Worm (Caenorhabditis elegans) whole organism, young adult: ENCODE results near the gene col-83.

Source experiments
- K11D2.4 ChIP-seq: fragments of 200-800 bp; sonication (Bioruptor generic); IDR thresholded peaks from 2 replicates; pipeline ENCODE4 v1.3.6; 2022; ENCODE audit warnings: missing genetic modification reagents, missing genetic modification characterization, missing compliant biosample characterization
- Y53F4B.3 ChIP-seq: fragments of 200-800 bp; sonication (Bioruptor generic); IDR thresholded peaks from 2 replicates; pipeline ENCODE4 v1.3.6; 2022; ENCODE audit warnings: missing genetic modification reagents, missing genetic modification characterization, missing compliant biosample characterization
- Y79H2A.3 ChIP-seq: fragments of 200-800 bp; sonication (Bioruptor generic); conservative IDR thresholded peaks from 2 replicates; pipeline ENCODE4 v1.3.6; 2022; ENCODE audit warnings: missing genetic modification reagents, missing genetic modification characterization, missing compliant biosample characterization
- ceh-100 ChIP-seq: fragments of 200-800 bp; sonication (Bioruptor generic); IDR thresholded peaks from 2 replicates; pipeline ENCODE4 v1.3.6; 2022; ENCODE audit warnings: missing genetic modification reagents, missing genetic modification characterization, missing compliant biosample characterization
- ekl-4 ChIP-seq: fragments of 200-800 bp; sonication (Bioruptor generic); IDR thresholded peaks from 2 replicates; pipeline ENCODE4 v1.3.6; 2022; ENCODE audit warnings: missing genetic modification reagents, missing genetic modification characterization, missing compliant biosample characterization
- him-1 ChIP-seq: sonication (generic microtip); optimal IDR thresholded peaks from 2 replicates; lab custom pipeline; 2016; ENCODE audit warnings: missing genotype, missing genetic modification reagents, missing genetic modification characterization, missing compliant biosample characterization
- let-526 ChIP-seq: fragments of 200-800 bp; sonication (Bioruptor generic); IDR thresholded peaks from 2 replicates; pipeline ENCODE4 v1.3.6; 2022; ENCODE audit warnings: missing genetic modification reagents, missing genetic modification characterization, missing compliant biosample characterization
- lsy-27 ChIP-seq: sonication (generic microtip); optimal IDR thresholded peaks from 2 replicates; lab custom pipeline; 2017; ENCODE audit warnings: missing genetic modification characterization, mild to moderate bottlenecking, missing compliant biosample characterization, antibody characterized with exemption, missing genotype, borderline replicate concordance; ENCODE audit not compliant: insufficient read depth
- pha-4 ChIP-seq: fragments of 150-350 bp; sonication (generic microtip); optimal IDR thresholded peaks from 2 replicates; lab custom pipeline; 2014; ENCODE audit warnings: missing biosample characterization, missing genetic modification reagents, missing genetic modification characterization
- rec-8 ChIP-seq, 2 experiments: sonication (generic microtip); optimal IDR thresholded peaks; 2 replicates each; lab custom pipeline; 2016; ENCODE audit warnings: mild to moderate bottlenecking in 2 of 2, missing genetic modification characterization in 2 of 2, missing genetic modification reagents in 2 of 2, missing genotype in 2 of 2, missing biosample characterization in 1 of 2, missing compliant biosample characterization in 1 of 2, moderate library complexity in 1 of 2

- TF ChIP-seq lsy-27 (tag; lab: Kevin White, UChicago) (no peak), rec-8 (tag; optimal IDR thresholded peaks at IDR 0.05; lab: Kevin White, UChicago) (no peak), pha-4 (tag; lab: Kevin White, UChicago) (no peak), Y53F4B.3 (GFP tag; lab: Robert Waterston, UW) (no peak), him-1 (no peak), let-526 (GFP tag; lab: Robert Waterston, UW) (no peak), ekl-4 (GFP tag; lab: Robert Waterston, UW) (no peak), K11D2.4 (GFP tag; lab: Robert Waterston, UW) (no peak), ceh-100 (GFP tag; lab: Robert Waterston, UW) (no peak), Y79H2A.3 (GFP tag; lab: Robert Waterston, UW) (no peak)
Measured at ce11 chrII:11015210-11015609, 30.6 kb downstream of the col-83 start.
